Worm (Caenorhabditis elegans) whole organism, L2 larva: ENCODE results near the gene hlh-28.

Experiments
- F13H6.1 ChIP-seq: sonication (generic microtip); optimal IDR thresholded peaks from 2 replicates; lab custom pipeline; 2016; ENCODE audit warnings: missing genetic modification characterization, missing compliant biosample characterization
- aly-2 ChIP-seq: fragments of 150-350 bp; optimal IDR thresholded peaks from 2 replicates; lab custom pipeline; 2014; ENCODE audit warnings: missing biosample characterization, missing genetic modification characterization
- ceh-16 ChIP-seq: fragments of 150-350 bp; optimal IDR thresholded peaks from 2 replicates; lab custom pipeline; 2014; ENCODE audit warnings: missing biosample characterization, missing genetic modification characterization
- crh-2 ChIP-seq: sonication (generic microtip); optimal IDR thresholded peaks from 2 replicates; lab custom pipeline; 2017; ENCODE audit warnings: missing biosample characterization, missing genetic modification characterization
- elt-1 ChIP-seq: fragments of 150-350 bp; optimal IDR thresholded peaks from 2 replicates; lab custom pipeline; 2014; ENCODE audit warnings: missing biosample characterization, missing genetic modification characterization
- elt-3 ChIP-seq: sonication (generic microtip); optimal IDR thresholded peaks from 2 replicates; lab custom pipeline; 2017; ENCODE audit warnings: missing biosample characterization, missing genetic modification characterization
- lin-39 ChIP-seq: fragments of 150-350 bp; optimal IDR thresholded peaks from 2 replicates; lab custom pipeline; 2014; ENCODE audit warnings: missing biosample characterization, missing genetic modification reagents, missing genetic modification characterization
- nhr-237 ChIP-seq: fragments of 150-350 bp; optimal IDR thresholded peaks from 2 replicates; lab custom pipeline; 2014; ENCODE audit warnings: missing biosample characterization, missing genetic modification characterization
- nhr-6 ChIP-seq: fragments of 150-350 bp; optimal IDR thresholded peaks from 2 replicates; lab custom pipeline; 2014; ENCODE audit warnings: missing biosample characterization, missing genetic modification characterization
- unc-39 ChIP-seq: fragments of 150-350 bp; optimal IDR thresholded peaks from 2 replicates; lab custom pipeline; 2014; ENCODE audit warnings: missing biosample characterization, missing genetic modification characterization
- ztf-4 ChIP-seq: fragments of 150-350 bp; optimal IDR thresholded peaks from 2 replicates; lab custom pipeline; 2014; ENCODE audit warnings: missing biosample characterization, missing genetic modification characterization

DNA sequence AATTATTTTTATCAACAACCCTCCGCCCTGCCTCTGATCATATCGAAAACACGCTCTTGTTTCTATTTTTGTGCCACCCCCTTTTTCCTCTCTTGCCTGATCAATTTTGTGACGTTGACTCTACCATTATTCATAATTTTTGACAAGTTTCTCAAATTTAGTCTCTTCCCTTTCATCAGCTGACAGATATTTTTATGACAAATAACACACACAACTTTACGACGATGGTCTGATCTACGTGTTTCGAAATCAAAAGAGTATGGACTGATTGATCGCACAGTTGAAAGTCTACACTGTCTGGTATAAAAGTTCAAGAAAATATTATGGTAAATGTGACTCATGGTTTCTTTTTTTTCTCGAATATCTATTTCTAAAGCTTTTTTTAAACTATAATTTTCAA lies 33.0 kb upstream of the hlh-28 start:
- TF ChIP-seq ceh-16 (tag; lab: Kevin White, UChicago) (no peak), elt-1 (no peak), crh-2 (tag; lab: Kevin White, UChicago) (no peak), nhr-237 (no peak), lin-39 (tag; lab: Kevin White, UChicago) (no peak), ztf-4 (tag; lab: Kevin White, UChicago) (no peak), nhr-6 (tag; lab: Kevin White, UChicago) (no peak), F13H6.1 (tag; lab: Kevin White, UChicago) (no peak), aly-2 (tag; lab: Kevin White, UChicago) (no peak), unc-39 (tag; lab: Kevin White, UChicago) (no peak), elt-3 (no peak)
